Fruit fly (Drosophila melanogaster) S2 (cell line): ENCODE data around the gene CG7366.

Experiments
- CG8478 ChIP-seq: fragments of >200 bp; optimal IDR thresholded peaks from 2 replicates; lab custom pipeline; 2018
- CTCF ChIP-seq, 2 experiments: fragments of >200 bp; optimal IDR thresholded peaks; 2 replicates each; lab custom pipeline; 2018

dm6 chr3L:8185263-8186227, 16.7 kb downstream of the CG7366 start:
- no peak for TF ChIP-seq CG8478
- TF ChIP-seq CTCF (optimal IDR thresholded peaks at IDR 0.05; lab: Kevin White, UChicago), result no peak
